Fruit fly (Drosophila melanogaster) whole organism, embryonic: ENCODE results near the gene Ufd1.

Experiments used
- Aef1 ChIP-seq: fragments of 200-800 bp; sonication (Bioruptor generic); IDR thresholded peaks from 3 replicates; pipeline ENCODE4 v1.3.6; 2022; ENCODE audit warnings: missing biosample characterization, missing genetic modification characterization
- BtbVII ChIP-seq: fragments of 200-800 bp; sonication (Bioruptor generic); optimal IDR thresholded peaks from 3 replicates; lab custom pipeline; 2017; ENCODE audit warnings: missing biosample characterization, mild to moderate bottlenecking, missing genetic modification characterization
- CG1024 ChIP-seq: fragments of 200-800 bp; sonication (Bioruptor generic); IDR thresholded peaks from 2 replicates; pipeline ENCODE4 v1.3.6; 2022; ENCODE audit warnings: missing biosample characterization, missing genetic modification characterization
- CG10431 ChIP-seq: fragments of 200-800 bp; sonication (Bioruptor generic); optimal IDR thresholded peaks from 3 replicates; lab custom pipeline; 2018; ENCODE audit warnings: missing biosample characterization, mild to moderate bottlenecking, missing genetic modification characterization
- CG10959 ChIP-seq: fragments of 200-800 bp; sonication (Bioruptor generic); IDR thresholded peaks from 2 replicates; pipeline ENCODE4 v1.3.6; 2022; ENCODE audit warnings: missing biosample characterization, missing genetic modification characterization
- CG12155 ChIP-seq: fragments of 200-800 bp; sonication (Bioruptor generic); optimal IDR thresholded peaks from 3 replicates; lab custom pipeline; 2016; ENCODE audit warnings: missing biosample characterization, missing genetic modification characterization
- CG12299 ChIP-seq: fragments of 200-800 bp; sonication (Bioruptor generic); optimal IDR thresholded peaks from 2 replicates; lab custom pipeline; 2018; ENCODE audit warnings: missing biosample characterization, mild to moderate bottlenecking, missing genetic modification characterization
- CG12391 ChIP-seq: fragments of 200-800 bp; sonication (Bioruptor generic); optimal IDR thresholded peaks from 3 replicates; lab custom pipeline; 2018; ENCODE audit warnings: missing biosample characterization, mild to moderate bottlenecking, missing genetic modification characterization, moderate library complexity
- CG12942 ChIP-seq: fragments of 200-800 bp; sonication (Bioruptor generic); optimal IDR thresholded peaks from 3 replicates; lab custom pipeline; 2016; ENCODE audit warnings: missing biosample characterization, missing genetic modification characterization
- CG15696 ChIP-seq: fragments of 200-800 bp; sonication (Bioruptor generic); optimal IDR thresholded peaks from 2 replicates; lab custom pipeline; 2019; ENCODE audit warnings: missing biosample characterization, mild to moderate bottlenecking, missing genetic modification characterization, moderate library complexity
- CG17912 ChIP-seq: fragments of 200-800 bp; sonication (Bioruptor generic); optimal IDR thresholded peaks from 2 replicates; lab custom pipeline; 2018; ENCODE audit warnings: missing biosample characterization, mild to moderate bottlenecking, missing genetic modification characterization
- CG30403 ChIP-seq: fragments of 200-800 bp; sonication (Bioruptor generic); optimal IDR thresholded peaks from 3 replicates; lab custom pipeline; 2016; ENCODE audit warnings: missing biosample characterization, missing genetic modification characterization
- CG31224 ChIP-seq: fragments of 200-800 bp; sonication (Bioruptor generic); IDR thresholded peaks from 2 replicates; pipeline ENCODE4 v1.3.6; 2022; ENCODE audit warnings: missing biosample characterization, missing genetic modification characterization
- CG31365 ChIP-seq: fragments of 200-800 bp; sonication (Bioruptor generic); optimal IDR thresholded peaks from 2 replicates; lab custom pipeline; 2018; ENCODE audit warnings: missing biosample characterization, mild to moderate bottlenecking, missing genetic modification characterization
- CG32532 ChIP-seq: fragments of 200-800 bp; sonication (Bioruptor generic); IDR thresholded peaks from 2 replicates; pipeline ENCODE4 v1.3.6; 2022; ENCODE audit warnings: missing biosample characterization, missing genetic modification characterization
- CG3847 ChIP-seq: fragments of 200-800 bp; sonication (Bioruptor generic); IDR thresholded peaks from 2 replicates; pipeline ENCODE4 v1.3.6; 2022; ENCODE audit warnings: missing biosample characterization, missing genetic modification characterization
- CG4424 ChIP-seq: fragments of 200-800 bp; sonication (Bioruptor generic); optimal IDR thresholded peaks from 3 replicates; lab custom pipeline; 2016; ENCODE audit warnings: missing biosample characterization, missing genetic modification characterization
- CG4820 ChIP-seq: fragments of 200-800 bp; sonication (Bioruptor generic); optimal IDR thresholded peaks from 3 replicates; lab custom pipeline; 2016; ENCODE audit warnings: missing biosample characterization, missing genetic modification characterization
- CG7745 ChIP-seq: fragments of 200-800 bp; sonication (Bioruptor generic); optimal IDR thresholded peaks from 2 replicates; lab custom pipeline; 2018; ENCODE audit warnings: missing biosample characterization, mild to moderate bottlenecking, missing genetic modification characterization, moderate library complexity
- CG7987 ChIP-seq: fragments of 200-800 bp; sonication (Bioruptor generic); optimal IDR thresholded peaks from 2 replicates; lab custom pipeline; 2018; ENCODE audit warnings: missing biosample characterization, mild to moderate bottlenecking, missing genetic modification characterization, moderate library complexity
- CG8924 ChIP-seq: fragments of 200-800 bp; optimal IDR thresholded peaks from 3 replicates; lab custom pipeline; 2019; ENCODE audit warnings: missing biosample characterization, mild to moderate bottlenecking, missing genetic modification characterization, moderate library complexity
- CG9797 ChIP-seq: fragments of 200-800 bp; sonication (Bioruptor generic); optimal IDR thresholded peaks from 3 replicates; lab custom pipeline; 2018; ENCODE audit warnings: missing biosample characterization, mild to moderate bottlenecking, missing genetic modification characterization
- CTCF ChIP-seq: fragments of 200-800 bp; sonication (Bioruptor generic); optimal IDR thresholded peaks from 2 replicates; lab custom pipeline; 2017; ENCODE audit warnings: missing biosample characterization, mild to moderate bottlenecking, missing genetic modification characterization, moderate library complexity
- D ChIP-seq, 2 experiments: fragments of 200-800 bp in 1 of 2; fragments of >200 bp in 1 of 2; sonication (Bioruptor generic) in 1 of 2; optimal IDR thresholded peaks; 2 replicates in 1 of 2; 3 replicates in 1 of 2; lab custom pipeline; 2017; ENCODE audit warnings: mild to moderate bottlenecking in 1 of 2, missing biosample characterization in 1 of 2, missing genetic modification characterization in 1 of 2, missing genetic modification reagents in 1 of 2
- D19B ChIP-seq: fragments of 200-800 bp; sonication (Bioruptor generic); optimal IDR thresholded peaks from 2 replicates; lab custom pipeline; 2017; ENCODE audit warnings: missing biosample characterization, mild to moderate bottlenecking, missing genetic modification characterization
- Dbx ChIP-seq: fragments of 200-800 bp; sonication (Bioruptor generic); IDR thresholded peaks from 3 replicates; pipeline ENCODE4 v1.3.6; 2022; ENCODE audit warnings: missing biosample characterization, missing genetic modification characterization
- Ets65A ChIP-seq: fragments of 200-800 bp; sonication (Bioruptor generic); peaks from one replicate; lab custom pipeline; 2016; ENCODE audit warnings: missing biosample characterization, missing genetic modification characterization
- Hey ChIP-seq: fragments of 200-800 bp; sonication (Bioruptor generic); optimal IDR thresholded peaks from 3 replicates; lab custom pipeline; 2018; ENCODE audit warnings: missing biosample characterization, mild to moderate bottlenecking, missing genetic modification characterization
- Optix ChIP-seq: fragments of 200-800 bp; sonication (Bioruptor generic); IDR thresholded peaks from 3 replicates; pipeline ENCODE4 v1.3.6; 2022; ENCODE audit warnings: missing biosample characterization, missing genetic modification characterization
- crol ChIP-seq: fragments of 200-800 bp; sonication (Bioruptor generic); IDR thresholded peaks from 2 replicates; pipeline ENCODE4 v1.3.6; 2022; ENCODE audit warnings: missing biosample characterization, missing genetic modification characterization
- cwo ChIP-seq: fragments of 200-800 bp; sonication (Bioruptor generic); optimal IDR thresholded peaks from 3 replicates; lab custom pipeline; 2017; ENCODE audit warnings: missing biosample characterization, missing genetic modification characterization, mild to moderate bottlenecking, moderate library complexity, missing genetic modification reagents
- dm ChIP-seq: fragments of 200-800 bp; sonication (Bioruptor generic); optimal IDR thresholded peaks from 3 replicates; lab custom pipeline; 2016; ENCODE audit warnings: missing biosample characterization, missing genetic modification characterization
- dmrt99B ChIP-seq: fragments of 200-800 bp; sonication (Bioruptor generic); optimal IDR thresholded peaks from 2 replicates; lab custom pipeline; 2018; ENCODE audit warnings: missing biosample characterization, mild to moderate bottlenecking, missing genetic modification characterization, moderate library complexity
- en ChIP-seq: fragments of 200-800 bp; sonication (Bioruptor generic); optimal IDR thresholded peaks from 2 replicates; lab custom pipeline; 2016; ENCODE audit warnings: missing biosample characterization, missing genetic modification characterization
- grn ChIP-seq: fragments of 200-800 bp; sonication (Bioruptor generic); optimal IDR thresholded peaks from 3 replicates; lab custom pipeline; 2017; ENCODE audit warnings: missing biosample characterization, missing genetic modification characterization
- h ChIP-seq: fragments of >200 bp; optimal IDR thresholded peaks from 2 replicates; lab custom pipeline; 2017
- lov ChIP-seq, 2 experiments: fragments of 200-800 bp in 1 of 2; fragments of >200 bp in 1 of 2; sonication (Bioruptor generic) in 1 of 2; IDR thresholded peaks in 1 of 2; optimal IDR thresholded peaks in 1 of 2; 2 replicates in 1 of 2; 3 replicates in 1 of 2; pipeline versions ENCODE4 v1.3.6 to Lab custom; 2017 to 2022; ENCODE audit warnings: missing biosample characterization in 1 of 2, missing genetic modification characterization in 1 of 2
- mam ChIP-seq: fragments of 200-800 bp; sonication (Bioruptor generic); optimal IDR thresholded peaks from 3 replicates; lab custom pipeline; 2016; ENCODE audit warnings: missing biosample characterization, missing genetic modification characterization
- pan ChIP-seq, 4 experiments: fragments of >200 bp in 3 of 4; fragments of 200-800 bp in 1 of 4; sonication (Bioruptor generic) in 1 of 4; optimal IDR thresholded peaks in 3 of 4; IDR thresholded peaks in 1 of 4; 2 replicates each; pipeline versions ENCODE4 v1.3.6 to Lab custom; 2017 to 2022; ENCODE audit warnings: missing biosample characterization in 2 of 4, missing genetic modification characterization in 2 of 4, mixed read lengths in 1 of 4
- phol ChIP-seq: fragments of 200-800 bp; sonication (Bioruptor generic); optimal IDR thresholded peaks from 3 replicates; lab custom pipeline; 2018; ENCODE audit warnings: missing biosample characterization, mild to moderate bottlenecking, missing genetic modification characterization, moderate library complexity
- prd ChIP-seq, 3 experiments: fragments of >200 bp in 2 of 3; fragments of 200-800 bp in 1 of 3; sonication (Bioruptor generic) in 1 of 3; optimal IDR thresholded peaks in 2 of 3; IDR thresholded peaks in 1 of 3; 2 replicates in 2 of 3; 3 replicates in 1 of 3; pipeline versions ENCODE4 v1.3.6 to Lab custom; 2017 to 2022; ENCODE audit warnings: missing biosample characterization in 1 of 3, missing genetic modification characterization in 1 of 3
- row ChIP-seq: fragments of 200-800 bp; sonication (Bioruptor generic); IDR thresholded peaks from 3 replicates; pipeline ENCODE4 v1.3.6; 2022; ENCODE audit warnings: missing biosample characterization, missing genetic modification characterization
- sisA ChIP-seq: fragments of 200-800 bp; sonication (Bioruptor generic); IDR thresholded peaks from 2 replicates; pipeline ENCODE4 v1.3.6; 2022; ENCODE audit warnings: missing biosample characterization, missing genetic modification characterization
- slbo ChIP-seq: fragments of 200-800 bp; sonication (Bioruptor generic); IDR thresholded peaks from 2 replicates; pipeline ENCODE4 v1.3.6; 2022; ENCODE audit warnings: missing biosample characterization, missing genetic modification characterization
- tin ChIP-seq: fragments of 200-800 bp; sonication (Bioruptor generic); optimal IDR thresholded peaks from 3 replicates; lab custom pipeline; 2016; ENCODE audit warnings: missing biosample characterization, missing genetic modification characterization
- tll ChIP-seq, 2 experiments: fragments of 200-800 bp in 1 of 2; fragments of >200 bp in 1 of 2; sonication (Bioruptor generic) in 1 of 2; optimal IDR thresholded peaks; 2 replicates each; lab custom pipeline; 2017 to 2019; ENCODE audit warnings: missing biosample characterization in 2 of 2, missing genetic modification characterization in 2 of 2, mild to moderate bottlenecking in 1 of 2, moderate library complexity in 1 of 2
- zen ChIP-seq: fragments of 200-800 bp; sonication (Bioruptor generic); optimal IDR thresholded peaks from 3 replicates; lab custom pipeline; 2018; ENCODE audit warnings: missing biosample characterization, mild to moderate bottlenecking, missing genetic modification characterization, moderate library complexity
- zfh1 ChIP-seq: fragments of 200-800 bp; sonication (Bioruptor generic); IDR thresholded peaks from 3 replicates; pipeline ENCODE4 v1.3.6; 2022; ENCODE audit warnings: missing biosample characterization, missing genetic modification characterization

The Ufd1 gene

DNA sequence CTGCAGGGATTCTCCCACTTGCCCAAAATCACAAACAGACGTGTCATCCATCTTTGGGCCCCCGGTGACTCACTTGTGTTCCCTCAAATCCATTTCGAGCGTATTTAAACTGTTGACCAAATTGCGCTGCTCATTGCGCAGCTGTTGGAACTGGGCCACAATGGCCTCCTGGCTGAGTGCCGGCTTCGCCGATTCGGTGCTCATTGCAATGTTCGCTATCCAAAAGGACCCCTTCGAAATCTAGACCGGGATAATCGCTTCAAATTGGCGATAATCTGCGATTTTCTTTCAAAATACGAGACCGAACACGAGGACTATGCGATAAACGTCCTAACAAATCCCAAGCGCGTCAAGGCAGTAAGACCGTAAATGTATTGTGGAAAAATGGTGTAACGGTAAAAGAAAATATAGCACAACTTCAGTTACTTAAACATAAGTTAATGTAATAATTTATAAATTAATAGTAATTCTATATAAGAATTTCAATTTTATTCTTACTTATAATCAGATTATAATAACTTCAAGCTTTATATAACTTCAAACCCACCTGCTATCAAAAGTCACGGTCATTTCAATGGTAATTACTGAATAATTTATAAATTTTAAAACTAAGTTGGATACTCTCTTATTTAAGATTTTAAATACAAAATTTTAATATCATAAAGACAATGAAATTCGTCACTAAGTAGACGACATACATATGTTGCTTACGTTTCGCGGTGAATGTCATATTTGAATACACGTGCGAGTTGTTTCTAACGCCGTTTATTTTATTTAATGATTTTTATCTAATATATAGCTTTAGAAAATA is 48.8 kb downstream of the Ufd1 start, which contains the start of the genes Pfdn2 and Noc1 (continued):
- peak; percentile 23 for TF ChIP-seq tin
- peak; percentile 83 for TF ChIP-seq Ets65A
- TF ChIP-seq Hey (tag; lab: Kevin White, UChicago), result no peak
- no peak for TF ChIP-seq h (lab: Kevin White, UChicago)
- peak; percentile 59 for TF ChIP-seq sisA (GFP tag; lab: Robert Waterston, UW)
- TF ChIP-seq CG4424, result peak; percentile 40
- TF ChIP-seq Aef1 (GFP tag; lab: Robert Waterston, UW), result peak; percentile 55; the same call in 1 of the 3 replicates
- no peak for TF ChIP-seq Optix (GFP tag; lab: Robert Waterston, UW)
- TF ChIP-seq CG30403 (GFP tag; lab: Kevin White, UChicago), result peak; percentile 73
- TF ChIP-seq CG7987 (GFP tag; lab: Kevin White, UChicago), result no peak
- TF ChIP-seq CG17912 (GFP tag; lab: Kevin White, UChicago), result no peak
- TF ChIP-seq mam, result peak; percentile 43
- TF ChIP-seq CG9797 (GFP tag; lab: Kevin White, UChicago), result peak; percentile 49
- TF ChIP-seq CG10959 (GFP tag; lab: Robert Waterston, UW), result no peak
- peak; percentile 70 for TF ChIP-seq CG32532 (GFP tag; lab: Robert Waterston, UW)
- TF ChIP-seq crol (GFP tag; lab: Robert Waterston, UW), result no peak
- peak; percentile 73 for TF ChIP-seq D (optimal IDR thresholded peaks at IDR 0.05; lab: Kevin White, UChicago)
- no peak for TF ChIP-seq D (GFP tag; optimal IDR thresholded peaks at IDR 0.05; lab: Kevin White, UChicago)
- peak; percentile 80 for TF ChIP-seq slbo (GFP tag; lab: Robert Waterston, UW)
- TF ChIP-seq CTCF (GFP tag; lab: Kevin White, UChicago), result no peak
- TF ChIP-seq row (GFP tag; lab: Robert Waterston, UW), result peak; percentile 87
- no peak for TF ChIP-seq CG31365 (tag; lab: Kevin White, UChicago)
- TF ChIP-seq dm (GFP tag; lab: Kevin White, UChicago), result peak; percentile 57
- no peak for TF ChIP-seq BtbVII (GFP tag; lab: Kevin White, UChicago)
- peak; percentile 89 for TF ChIP-seq CG12391 (tag; lab: Kevin White, UChicago)
- no peak for TF ChIP-seq pan (optimal IDR thresholded peaks at IDR 0.05; lab: Kevin White, UChicago)
- TF ChIP-seq pan (GFP tag; optimal IDR thresholded peaks at IDR 0.05 in 1 of 2, IDR thresholded peaks at IDR 0.05 in 1 of 2), result peak in 1 of 2 experiments; percentile 61
- TF ChIP-seq prd (optimal IDR thresholded peaks at IDR 0.05; lab: Kevin White, UChicago), result no peak
- peak; percentile 67 for TF ChIP-seq prd (GFP tag; IDR thresholded peaks at IDR 0.05; lab: Robert Waterston, UW)
- peak; percentile 50 for TF ChIP-seq CG8924 (tag; lab: Kevin White, UChicago)
- TF ChIP-seq CG15696 (tag; lab: Kevin White, UChicago), result peak; percentile 54
- no peak for TF ChIP-seq CG7745 (tag; lab: Kevin White, UChicago)
- no peak for TF ChIP-seq CG1024 (GFP tag; lab: Robert Waterston, UW)
- peak; percentile 54 for TF ChIP-seq CG12155
- TF ChIP-seq en (GFP tag; lab: Kevin White, UChicago), result no peak
- TF ChIP-seq grn (GFP tag; lab: Kevin White, UChicago), result no peak
- peak; percentile 34 for TF ChIP-seq CG4820 (GFP tag; lab: Kevin White, UChicago)
- no peak for TF ChIP-seq tll (GFP tag; optimal IDR thresholded peaks at IDR 0.05; lab: Kevin White, UChicago)
- TF ChIP-seq CG12942 (GFP tag; lab: Kevin White, UChicago), result peak; percentile 56
- peak; percentile 52; the same call in 2 of the 3 replicates for TF ChIP-seq zfh1 (GFP tag; lab: Robert Waterston, UW)
- TF ChIP-seq zen (tag; lab: Kevin White, UChicago), result no peak
- no peak for TF ChIP-seq CG10431 (GFP tag; lab: Kevin White, UChicago)
- 0 out of 3 replicates have a peak, but pooled peaks have one; percentile 31 for TF ChIP-seq Dbx
- peak; percentile 42 for TF ChIP-seq phol
- TF ChIP-seq CG31224 (GFP tag; lab: Robert Waterston, UW), result peak; percentile 32; the same call in 1 of the 2 replicates
- TF ChIP-seq cwo, result peak; percentile 82
- peak; percentile 36 for TF ChIP-seq D19B (GFP tag; lab: Kevin White, UChicago)
- TF ChIP-seq CG3847 (GFP tag; lab: Robert Waterston, UW), result 0 out of 2 replicates have a peak, but pooled peaks have one; percentile 26
- no peak for TF ChIP-seq lov (optimal IDR thresholded peaks at IDR 0.05; lab: Kevin White, UChicago)
- TF ChIP-seq lov (GFP tag; IDR thresholded peaks at IDR 0.05; lab: Robert Waterston, UW), result no peak
- TF ChIP-seq dmrt99B (tag; lab: Kevin White, UChicago), result no peak
- peak; percentile 25 for TF ChIP-seq CG12299 (tag; lab: Kevin White, UChicago)
